Worm (Caenorhabditis elegans): ENCODE measurements around the gene nspe-7.
"Not testable (repeated sequence)": the region's sequence is repeated elsewhere in the genome, so short reads cannot be mapped to it uniquely, and the experiment has no call there.

- TF ChIP-seq snpc-4 (GFP tag; optimal IDR thresholded peaks at IDR 0.05); snpc-4 (tag; optimal IDR thresholded peaks at IDR 0.05); B0035.1 (tag; optimal IDR thresholded peaks at IDR 0.05); F37B4.10 (GFP tag; IDR thresholded peaks at IDR 0.05); ama-1 (optimal IDR thresholded peaks at IDR 0.05); ama-1 (GFP tag; optimal IDR thresholded peaks at IDR 0.05); ets-4 (GFP tag; optimal IDR thresholded peaks at IDR 0.05); attf-6 (GFP tag; IDR thresholded peaks at IDR 0.05); attf-3 (GFP tag; conservative IDR thresholded peaks at IDR 0.05); akir-1 (GFP tag; optimal IDR thresholded peaks at IDR 0.05); hlh-26 (GFP tag; conservative IDR thresholded peaks at IDR 0.05); ztf-28 (GFP tag; IDR thresholded peaks at IDR 0.05); dox-1 (GFP tag; IDR thresholded peaks at IDR 0.05): not testable (repeated sequence)
These were observed 24.2 kb downstream of the nspe-7 start for ce11 chrII:12651208-12651607.
